Worm (Caenorhabditis elegans): ENCODE data around the gene sdpn-1.

DNA sequence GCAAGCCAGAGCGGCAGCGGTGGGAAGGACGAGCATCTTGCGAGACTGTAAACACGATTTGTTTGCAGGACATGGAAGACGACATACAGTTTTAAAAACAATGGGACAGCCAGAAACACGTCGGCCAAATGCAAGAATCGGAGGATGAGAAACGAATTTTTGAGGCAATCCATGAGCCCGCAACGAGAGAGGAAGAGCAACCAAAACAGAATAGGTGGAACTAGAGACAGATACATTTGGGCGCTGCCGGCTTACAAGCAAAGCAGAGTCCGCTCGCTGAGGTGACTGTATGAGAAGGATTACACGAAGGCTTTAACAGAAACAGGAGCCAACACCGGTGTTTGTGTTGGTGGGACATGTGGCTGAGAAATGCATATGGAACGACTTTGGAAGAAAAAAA is 3.5 kb downstream of the sdpn-1 start:
- no peak for TF ChIP-seq hmbx-1 (tag; optimal IDR thresholded peaks at IDR 0.05)
- no peak for TF ChIP-seq ama-1 (optimal IDR thresholded peaks at IDR 0.05)
- no peak for TF ChIP-seq pes-1 (GFP tag; IDR thresholded peaks at IDR 0.05)
- TF ChIP-seq ceh-36 (tag; optimal IDR thresholded peaks at IDR 0.05) = no peak
